Fruit fly (Drosophila melanogaster): ENCODE results near the gene dgrn.

DNA sequence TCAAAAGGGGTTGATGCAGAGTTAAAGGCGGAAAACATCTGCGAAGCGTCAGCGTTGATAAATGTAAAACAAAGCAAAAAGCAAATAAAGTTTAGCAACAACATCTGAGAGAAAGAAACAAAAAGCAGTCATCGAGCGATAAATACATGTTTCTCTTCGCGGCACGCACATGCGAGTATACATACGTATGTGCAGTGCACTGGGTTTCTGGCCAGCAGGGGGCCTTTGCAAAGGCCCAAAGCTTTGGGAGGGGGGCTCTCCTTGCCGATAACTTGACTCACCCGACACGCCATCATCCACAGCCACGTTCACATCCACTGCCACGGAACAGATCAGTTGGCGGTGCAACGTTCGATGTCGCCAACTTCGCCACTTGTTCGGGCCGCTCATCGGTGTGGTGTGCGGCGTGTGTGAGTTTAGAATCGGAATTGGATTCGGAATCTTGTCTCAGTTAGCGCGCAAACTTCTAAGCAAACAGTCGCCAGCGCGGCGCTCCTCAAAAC lies 11.2 kb upstream of the dgrn start, which contains the start of gene CG42675:
- TF ChIP-seq CG5204 (GFP tag; optimal IDR thresholded peaks at IDR 0.05) (no peak), pad (GFP tag; optimal IDR thresholded peaks at IDR 0.05) (no peak), kay (GFP tag; ENCODE audit: borderline replicate concordance) (no peak), CG12768 (GFP tag; optimal IDR thresholded peaks at IDR 0.05) (no peak), Crg-1 (GFP tag; optimal IDR thresholded peaks at IDR 0.05) (no peak), CG33017 (tag; optimal IDR thresholded peaks at IDR 0.05) (no peak), CG11617 (GFP tag; optimal IDR thresholded peaks at IDR 0.05) (no peak), Clk (GFP tag; optimal IDR thresholded peaks at IDR 0.05) (no peak), CG7101 (tag; optimal IDR thresholded peaks at IDR 0.05) (no peak), CG7045 (GFP tag; optimal IDR thresholded peaks at IDR 0.05) (no peak)
